Fruit fly (Drosophila melanogaster) Kc167 (cell line): ENCODE measurements around the gene CG11588.

Experiments
- Myc ChIP-seq: fragments of >200 bp; optimal IDR thresholded peaks from 2 replicates; lab custom pipeline; 2017; ENCODE audit warnings: missing external identifiers
- Sin3A ChIP-seq: fragments of >200 bp; optimal IDR thresholded peaks from 2 replicates; lab custom pipeline; 2018; ENCODE audit warnings: missing external identifiers
- insv ChIP-seq: fragments of >200 bp; optimal IDR thresholded peaks from 3 replicates; lab custom pipeline; 2018; ENCODE audit warnings: missing external identifiers
- psq ChIP-seq: fragments of >200 bp; optimal IDR thresholded peaks from 2 replicates; lab custom pipeline; 2017; ENCODE audit warnings: missing external identifiers
- ttk ChIP-seq: sonication (Bioruptor generic); optimal IDR thresholded peaks from 2 replicates; lab custom pipeline; 2017; ENCODE audit warnings: missing external identifiers

dm6 chr3L:11878815-11879214, 42.5 kb upstream of the CG11588 start, which contains the start of gene Sprn:
- TF ChIP-seq psq (lab: Kevin White, UChicago), result no peak
- no peak for TF ChIP-seq insv
- TF ChIP-seq Myc (lab: Kevin White, UChicago), result no peak
- TF ChIP-seq ttk, result no peak
- TF ChIP-seq Sin3A (lab: Kevin White, UChicago), result no peak
